Worm (Caenorhabditis elegans) whole organism, early embryonic: ENCODE measurements around the gene B0024.4.

Experiments
- B0310.2 ChIP-seq: sonication (generic microtip); optimal IDR thresholded peaks from 2 replicates; lab custom pipeline; 2016; ENCODE audit warnings: mild to moderate bottlenecking, missing genetic modification characterization, missing compliant biosample characterization
- F13C5.2 ChIP-seq: sonication (generic microtip); optimal IDR thresholded peaks from 2 replicates; lab custom pipeline; 2017; ENCODE audit warnings: mild to moderate bottlenecking, missing genetic modification characterization, inconsistent platforms, missing compliant biosample characterization
- aly-1 ChIP-seq: sonication (generic microtip); optimal IDR thresholded peaks from 2 replicates; lab custom pipeline; 2016; ENCODE audit warnings: missing genetic modification characterization, missing compliant biosample characterization
- ama-1 ChIP-seq: fragments of 150-350 bp; optimal IDR thresholded peaks from 2 replicates; lab custom pipeline; 2014
- ceh-13 ChIP-seq: fragments of 200-800 bp; sonication (Bioruptor generic); optimal IDR thresholded peaks from 2 replicates; lab custom pipeline; 2018; ENCODE audit warnings: mild to moderate bottlenecking, missing genetic modification characterization, missing compliant biosample characterization
- ceh-36 ChIP-seq: sonication (generic microtip); optimal IDR thresholded peaks from 2 replicates; lab custom pipeline; 2016; ENCODE audit warnings: missing genetic modification characterization, inconsistent platforms, missing compliant biosample characterization
- ets-7 ChIP-seq: sonication (generic microtip); optimal IDR thresholded peaks from 2 replicates; lab custom pipeline; 2016; ENCODE audit warnings: missing genotype, missing genetic modification characterization, missing compliant biosample characterization
- flt-1 ChIP-seq: fragments of 200-800 bp; sonication (Bioruptor generic); IDR thresholded peaks from 2 replicates; pipeline ENCODE4 v1.3.6; 2022; ENCODE audit warnings: missing genetic modification characterization, missing compliant biosample characterization
- hmbx-1 ChIP-seq: sonication (generic microtip); optimal IDR thresholded peaks from 2 replicates; lab custom pipeline; 2016; ENCODE audit warnings: mild to moderate bottlenecking, missing genetic modification characterization, missing compliant biosample characterization
- hmg-4 ChIP-seq: fragments of 200-800 bp; sonication (Bioruptor generic); optimal IDR thresholded peaks from 2 replicates; lab custom pipeline; 2018; ENCODE audit warnings: mild to moderate bottlenecking, missing genetic modification characterization, missing compliant biosample characterization
- hnd-1 ChIP-seq: sonication (generic microtip); optimal IDR thresholded peaks from 2 replicates; lab custom pipeline; 2016; ENCODE audit warnings: missing genetic modification characterization, missing compliant biosample characterization
- pes-1 ChIP-seq: fragments of 200-800 bp; sonication (Bioruptor generic); IDR thresholded peaks from 2 replicates; pipeline ENCODE4 v1.3.6; 2022; ENCODE audit warnings: missing genetic modification reagents, missing genetic modification characterization, missing compliant biosample characterization
- scrt-1 ChIP-seq: fragments of 200-800 bp; sonication (Bioruptor generic); IDR thresholded peaks from 2 replicates; pipeline ENCODE4 v1.3.6; 2022; ENCODE audit warnings: missing genetic modification characterization, missing compliant biosample characterization
- sea-1 ChIP-seq: fragments of 200-800 bp; sonication (Bioruptor generic); conservative IDR thresholded peaks from 2 replicates; pipeline ENCODE4 v1.3.6; 2022; ENCODE audit warnings: missing genetic modification characterization, missing compliant biosample characterization
- tbx-11 ChIP-seq: fragments of 200-800 bp; sonication (Bioruptor generic); IDR thresholded peaks from 2 replicates; pipeline ENCODE4 v1.3.6; 2022; ENCODE audit warnings: missing genetic modification characterization, missing compliant biosample characterization
- tbx-37 ChIP-seq: fragments of 200-800 bp; sonication (Bioruptor generic); conservative IDR thresholded peaks from 2 replicates; pipeline ENCODE4 v1.3.6; 2022; ENCODE audit warnings: missing genetic modification reagents, missing genetic modification characterization, missing compliant biosample characterization
- tra-4 ChIP-seq: sonication (generic microtip); optimal IDR thresholded peaks from 2 replicates; lab custom pipeline; 2017; ENCODE audit warnings: missing genetic modification characterization, missing compliant biosample characterization

B0024.4 gene

ce11 chrV:10276038-10276437, 21.2 kb upstream of the B0024.4 start:
- TF ChIP-seq aly-1: no peak
- no peak for TF ChIP-seq pes-1
- TF ChIP-seq ets-7: no peak
- no peak for TF ChIP-seq hmg-4
- no peak for TF ChIP-seq ceh-36 (tag; lab: Kevin White, UChicago)
- TF ChIP-seq scrt-1 (GFP tag; lab: Robert Waterston, UW): no peak

- TF ChIP-seq ceh-13 (GFP tag; lab: Kevin White, UChicago) (no peak), tbx-11 (GFP tag; lab: Robert Waterston, UW) (no peak), F13C5.2 (tag; lab: Kevin White, UChicago) (no peak), ceh-36 (tag; lab: Kevin White, UChicago) (no peak), pes-1 (no peak), tbx-37 (GFP tag; lab: Robert Waterston, UW) (no peak), B0310.2 (tag; lab: Kevin White, UChicago) (no peak), ets-7 (no peak), hmg-4 (no peak), scrt-1 (GFP tag; lab: Robert Waterston, UW) (no peak), ama-1 (lab: Kevin White, UChicago) (no peak), sea-1 (GFP tag; lab: Robert Waterston, UW) (no peak), hnd-1 (tag; lab: Kevin White, UChicago) (no peak), hmbx-1 (tag; lab: Kevin White, UChicago) (no peak), flt-1 (no peak), tra-4 (tag; lab: Kevin White, UChicago) (no peak), aly-1 (no peak)
Measured at ce11 chrV:10277579-10277978, 19.6 kb upstream of the B0024.4 start, which contains the start of gene lys-1. Gene lys-1, plus strand, starts transcription at chrV:10277904.

ce11 chrV:10280112-10280511, 17.1 kb upstream of the B0024.4 start:
- TF ChIP-seq tbx-37 (GFP tag; lab: Robert Waterston, UW) (no peak), sea-1 (GFP tag; lab: Robert Waterston, UW) (no peak), ama-1 (lab: Kevin White, UChicago) (no peak), scrt-1 (GFP tag; lab: Robert Waterston, UW) (no peak), tbx-11 (GFP tag; lab: Robert Waterston, UW) (no peak)

ce11 chrV:10281374-10281773, 15.8 kb upstream of the B0024.4 start, which contains the start of gene lys-2:
Gene lys-2, minus strand, starts transcription at chrV:10281474.
- TF ChIP-seq ets-7 (no peak), B0310.2 (tag; lab: Kevin White, UChicago) (no peak), sea-1 (GFP tag; lab: Robert Waterston, UW) (no peak), tbx-11 (GFP tag; lab: Robert Waterston, UW) (no peak), tbx-37 (GFP tag; lab: Robert Waterston, UW) (no peak), hmbx-1 (tag; lab: Kevin White, UChicago) (no peak), pes-1 (no peak), hnd-1 (tag; lab: Kevin White, UChicago) (no peak), hmg-4 (no peak), ceh-13 (GFP tag; lab: Kevin White, UChicago) (no peak), ama-1 (lab: Kevin White, UChicago) (no peak)

ce11 chrV:10283444-10283843, 13.8 kb upstream of the B0024.4 start, which contains the start of gene lys-3:
Gene lys-3, minus strand, starts transcription at chrV:10283544.
- no peak for TF ChIP-seq tbx-37 (GFP tag; lab: Robert Waterston, UW)
- no peak for TF ChIP-seq hmg-4
- no peak for TF ChIP-seq ceh-13 (GFP tag; lab: Kevin White, UChicago)
- TF ChIP-seq ceh-36 (tag; lab: Kevin White, UChicago): no peak
- TF ChIP-seq ets-7: no peak
- TF ChIP-seq sea-1 (GFP tag; lab: Robert Waterston, UW): no peak
- no peak for TF ChIP-seq flt-1
- no peak for TF ChIP-seq tbx-11 (GFP tag; lab: Robert Waterston, UW)
- no peak for TF ChIP-seq aly-1
- no peak for TF ChIP-seq ama-1 (lab: Kevin White, UChicago)

- TF ChIP-seq hmbx-1 (tag; lab: Kevin White, UChicago) (no peak), hnd-1 (tag; lab: Kevin White, UChicago) (no peak), ets-7 (no peak), aly-1 (no peak), ceh-13 (GFP tag; lab: Kevin White, UChicago) (no peak), sea-1 (GFP tag; lab: Robert Waterston, UW) (no peak), pes-1 (no peak), ceh-36 (tag; lab: Kevin White, UChicago) (no peak), B0310.2 (tag; lab: Kevin White, UChicago) (no peak), tbx-11 (GFP tag; lab: Robert Waterston, UW) (no peak), scrt-1 (GFP tag; lab: Robert Waterston, UW) (no peak), ama-1 (lab: Kevin White, UChicago) (no peak), tbx-37 (GFP tag; lab: Robert Waterston, UW) (no peak), tra-4 (tag; lab: Kevin White, UChicago) (no peak), F13C5.2 (tag; lab: Kevin White, UChicago) (no peak), hmg-4 (no peak), flt-1 (no peak)
Measured at ce11 chrV:10285853-10286252, 11.3 kb upstream of the B0024.4 start.

- no peak for TF ChIP-seq hnd-1 (tag; lab: Kevin White, UChicago)
Measured at ce11 chrV:10287260-10287659, 9.9 kb upstream of the B0024.4 start, which contains the start of gene B0024.3. Gene B0024.3, plus strand, starts transcription at chrV:10287560.

ce11 chrV:10289743-10290142, 7.5 kb upstream of the B0024.4 start, which contains the start of gene B0024.15:
Gene B0024.15, plus strand, starts transcription at chrV:10290043.
- no peak for TF ChIP-seq hmg-4
- TF ChIP-seq tbx-11 (GFP tag; lab: Robert Waterston, UW): no peak
- no peak for TF ChIP-seq pes-1
- TF ChIP-seq ets-7: no peak
- no peak for TF ChIP-seq F13C5.2 (tag; lab: Kevin White, UChicago)
- no peak for TF ChIP-seq aly-1
- no peak for TF ChIP-seq ceh-36 (tag; lab: Kevin White, UChicago)
- TF ChIP-seq B0310.2 (tag; lab: Kevin White, UChicago): no peak
- no peak for TF ChIP-seq hnd-1 (tag; lab: Kevin White, UChicago)
- TF ChIP-seq tbx-37 (GFP tag; lab: Robert Waterston, UW): no peak
- no peak for TF ChIP-seq flt-1
- no peak for TF ChIP-seq ama-1 (lab: Kevin White, UChicago)
